Worm (Caenorhabditis elegans) whole organism, L2 larva: ENCODE data around the gene T13A10.64.

Experiments
- C34F6.9 ChIP-seq: fragments of 150-350 bp; optimal IDR thresholded peaks from 2 replicates; lab custom pipeline; 2014; ENCODE audit warnings: missing biosample characterization, missing genetic modification characterization
- R02D3.7 ChIP-seq: fragments of 150-350 bp; optimal IDR thresholded peaks from 2 replicates; lab custom pipeline; 2014; ENCODE audit warnings: missing biosample characterization, missing genetic modification characterization
- Y55F3AM.14 ChIP-seq: fragments of 200-800 bp; sonication (Bioruptor generic); optimal IDR thresholded peaks from 2 replicates; lab custom pipeline; 2018; ENCODE audit warnings: mild to moderate bottlenecking, missing genetic modification characterization, missing compliant biosample characterization
- ZK546.5 ChIP-seq: sonication (generic microtip); optimal IDR thresholded peaks from 2 replicates; lab custom pipeline; 2017; ENCODE audit warnings: missing biosample characterization, missing genetic modification characterization
- alr-1 ChIP-seq: fragments of 150-350 bp; optimal IDR thresholded peaks from 2 replicates; lab custom pipeline; 2014; ENCODE audit warnings: missing biosample characterization, missing genetic modification characterization
- aly-2 ChIP-seq: fragments of 150-350 bp; optimal IDR thresholded peaks from 2 replicates; lab custom pipeline; 2014; ENCODE audit warnings: missing biosample characterization, missing genetic modification characterization
- blmp-1 ChIP-seq: sonication (generic microtip); optimal IDR thresholded peaks from 2 replicates; lab custom pipeline; 2017; ENCODE audit warnings: missing genetic modification characterization, mild to moderate bottlenecking, missing compliant biosample characterization, antibody characterized with exemption, moderate library complexity; ENCODE audit not compliant: insufficient read depth
- ceh-16 ChIP-seq: fragments of 150-350 bp; optimal IDR thresholded peaks from 2 replicates; lab custom pipeline; 2014; ENCODE audit warnings: missing biosample characterization, missing genetic modification characterization
- crh-2 ChIP-seq: sonication (generic microtip); optimal IDR thresholded peaks from 2 replicates; lab custom pipeline; 2017; ENCODE audit warnings: missing biosample characterization, missing genetic modification characterization
- elt-1 ChIP-seq: fragments of 150-350 bp; optimal IDR thresholded peaks from 2 replicates; lab custom pipeline; 2014; ENCODE audit warnings: missing biosample characterization, missing genetic modification characterization
- elt-3 ChIP-seq: sonication (generic microtip); optimal IDR thresholded peaks from 2 replicates; lab custom pipeline; 2017; ENCODE audit warnings: missing biosample characterization, missing genetic modification characterization
- fos-1 ChIP-seq: fragments of 150-350 bp; optimal IDR thresholded peaks from 2 replicates; lab custom pipeline; 2014; ENCODE audit warnings: missing biosample characterization, missing genetic modification characterization
- gmeb-1 ChIP-seq: fragments of 150-350 bp; optimal IDR thresholded peaks from 2 replicates; lab custom pipeline; 2014; ENCODE audit warnings: missing biosample characterization, missing genetic modification characterization
- lin-13 ChIP-seq: fragments of 150-350 bp; optimal IDR thresholded peaks from 2 replicates; lab custom pipeline; 2014; ENCODE audit warnings: missing biosample characterization, missing genetic modification reagents, missing genetic modification characterization
- lin-39 ChIP-seq: fragments of 150-350 bp; optimal IDR thresholded peaks from 2 replicates; lab custom pipeline; 2014; ENCODE audit warnings: missing biosample characterization, missing genetic modification reagents, missing genetic modification characterization
- lsy-2 ChIP-seq, 2 experiments: fragments of 150-350 bp in 1 of 2; sonication (generic microtip) in 1 of 2; optimal IDR thresholded peaks; 2 replicates each; lab custom pipeline; 2014 to 2017; ENCODE audit warnings: missing biosample characterization in 2 of 2, missing genetic modification characterization in 2 of 2
- mab-5 ChIP-seq: fragments of 150-350 bp; optimal IDR thresholded peaks from 2 replicates; lab custom pipeline; 2014; ENCODE audit warnings: missing biosample characterization, missing genetic modification characterization
- mbf-1 ChIP-seq: sonication (generic microtip); optimal IDR thresholded peaks from 2 replicates; lab custom pipeline; 2017; ENCODE audit warnings: missing biosample characterization, missing genetic modification characterization
- mdl-1 ChIP-seq, 2 experiments: fragments of 150-350 bp in 1 of 2; sonication (generic microtip) in 1 of 2; optimal IDR thresholded peaks; 2 replicates each; lab custom pipeline; 2017; ENCODE audit warnings: missing biosample characterization in 2 of 2, missing genetic modification characterization in 2 of 2
- nhr-21 ChIP-seq: fragments of 150-350 bp; optimal IDR thresholded peaks from 2 replicates; lab custom pipeline; 2014; ENCODE audit warnings: missing biosample characterization, missing genetic modification characterization
- nhr-23 ChIP-seq: fragments of 150-350 bp; optimal IDR thresholded peaks from 2 replicates; lab custom pipeline; 2014; ENCODE audit warnings: missing biosample characterization, missing genetic modification reagents, missing genetic modification characterization
- nhr-237 ChIP-seq: fragments of 150-350 bp; optimal IDR thresholded peaks from 2 replicates; lab custom pipeline; 2014; ENCODE audit warnings: missing biosample characterization, missing genetic modification characterization
- nhr-77 ChIP-seq: fragments of 150-350 bp; optimal IDR thresholded peaks from 2 replicates; lab custom pipeline; 2014; ENCODE audit warnings: missing biosample characterization, missing genetic modification characterization
- peb-1 ChIP-seq: fragments of 150-350 bp; optimal IDR thresholded peaks from 2 replicates; lab custom pipeline; 2014; ENCODE audit warnings: missing biosample characterization, missing genetic modification characterization
- skn-1 ChIP-seq: sonication (generic microtip); optimal IDR thresholded peaks from 2 replicates; lab custom pipeline; 2017; ENCODE audit warnings: missing biosample characterization, missing genetic modification characterization
- snpc-4 ChIP-seq: fragments of 150-350 bp; optimal IDR thresholded peaks from 2 replicates; lab custom pipeline; 2014; ENCODE audit warnings: missing biosample characterization, missing genetic modification characterization
- unc-39 ChIP-seq: fragments of 150-350 bp; optimal IDR thresholded peaks from 2 replicates; lab custom pipeline; 2014; ENCODE audit warnings: missing biosample characterization, missing genetic modification characterization
- unc-55 ChIP-seq: fragments of 150-350 bp; sonication (generic microtip); optimal IDR thresholded peaks from 3 replicates; lab custom pipeline; 2014; ENCODE audit warnings: missing biosample characterization, missing genetic modification reagents, missing genetic modification characterization
- unc-62 ChIP-seq: fragments of 150-350 bp; optimal IDR thresholded peaks from 2 replicates; lab custom pipeline; 2014; ENCODE audit warnings: missing biosample characterization, missing genetic modification reagents, missing genetic modification characterization
- ztf-1 ChIP-seq: fragments of 200-800 bp; sonication (Bioruptor generic); conservative IDR thresholded peaks from 2 replicates; pipeline ENCODE4 v1.3.6; 2022; ENCODE audit warnings: missing genetic modification characterization, missing compliant biosample characterization
- ztf-11 ChIP-seq: sonication (generic microtip); optimal IDR thresholded peaks from 2 replicates; lab custom pipeline; 2017; ENCODE audit warnings: missing biosample characterization, missing genetic modification characterization
- ztf-4 ChIP-seq: fragments of 150-350 bp; optimal IDR thresholded peaks from 2 replicates; lab custom pipeline; 2014; ENCODE audit warnings: missing biosample characterization, missing genetic modification characterization

T13A10.64 gene

ce11 chrIV:6294081-6294480, 39.3 kb downstream of the T13A10.64 start, which contains the start of gene hil-2:
Gene hil-2 (plus strand): TSS chrIV:6294240.
- TF ChIP-seq unc-55 (GFP tag; lab: Kevin White, UChicago): peak; percentile 21
- TF ChIP-seq Y55F3AM.14 (GFP tag; lab: Kevin White, UChicago): no peak

DNA sequence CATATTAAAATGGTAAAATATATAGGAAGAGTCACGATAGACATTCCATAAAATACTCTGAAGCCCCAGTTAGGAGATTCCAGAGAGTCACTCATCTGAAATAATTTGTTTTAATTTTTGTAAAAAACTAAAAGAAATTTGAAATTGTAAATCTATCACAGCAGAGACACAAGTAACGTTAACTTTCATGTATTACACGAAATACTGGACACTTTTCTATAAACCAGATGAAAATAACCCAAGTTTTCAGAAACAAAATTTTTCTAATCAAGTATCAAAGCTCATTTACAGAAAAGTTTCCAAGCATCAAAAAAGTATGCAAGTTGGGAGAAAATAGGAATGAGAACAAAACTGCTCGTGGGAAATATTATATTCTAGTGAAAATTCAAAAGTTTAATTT, 43.5 kb downstream of the T13A10.64 start, which contains the start of gene srv-27:
Gene srv-27, minus strand, starts transcription at position 101 of the 400 bp plus-strand sequence.
- no peak for TF ChIP-seq snpc-4
- TF ChIP-seq ztf-11 (tag; lab: Kevin White, UChicago): no peak
- TF ChIP-seq skn-1 (tag; lab: Kevin White, UChicago): no peak
- TF ChIP-seq elt-1 (tag; lab: Kevin White, UChicago): no peak
- TF ChIP-seq unc-39 (tag; lab: Kevin White, UChicago): no peak
- no peak for TF ChIP-seq fos-1 (tag; lab: Kevin White, UChicago)
- no peak for TF ChIP-seq Y55F3AM.14 (GFP tag; lab: Kevin White, UChicago)
- TF ChIP-seq ztf-4: no peak
- no peak for TF ChIP-seq crh-2 (tag; lab: Kevin White, UChicago)

DNA sequence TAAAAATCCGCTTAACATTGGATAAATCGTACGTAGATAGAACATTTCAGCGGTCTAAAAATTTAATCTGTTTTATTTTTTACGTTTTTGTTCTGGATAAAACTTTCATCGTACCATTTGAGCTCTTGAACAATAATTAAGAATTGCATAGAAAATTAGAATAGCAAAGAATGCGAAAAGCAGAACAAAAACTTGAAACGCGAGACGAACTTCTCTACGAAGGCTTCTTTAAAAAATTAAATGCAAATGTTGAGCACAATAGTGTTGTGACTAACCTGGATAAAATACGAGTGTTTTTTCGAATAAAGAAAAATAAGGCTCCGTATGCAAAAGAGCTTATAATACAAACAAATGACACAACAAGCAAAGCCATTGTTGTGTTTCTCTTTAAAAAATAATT, 44.8 kb downstream of the T13A10.64 start:
- TF ChIP-seq mdl-1 (tag; optimal IDR thresholded peaks at IDR 0.05; lab: Kevin White, UChicago) (no peak), aly-2 (no peak), ztf-4 (no peak), elt-3 (tag; lab: Kevin White, UChicago) (no peak)

- TF ChIP-seq crh-2 (tag; lab: Kevin White, UChicago) (no peak), nhr-77 (tag; lab: Kevin White, UChicago) (no peak), ztf-11 (tag; lab: Kevin White, UChicago) (no peak), gmeb-1 (tag; lab: Kevin White, UChicago) (no peak), snpc-4 (no peak), ceh-16 (no peak), R02D3.7 (no peak), ZK546.5 (tag; lab: Kevin White, UChicago) (no peak), C34F6.9 (tag; lab: Kevin White, UChicago) (no peak), alr-1 (tag; lab: Kevin White, UChicago) (no peak), fos-1 (tag; lab: Kevin White, UChicago) (no peak), blmp-1 (no peak), peb-1 (tag; lab: Kevin White, UChicago) (no peak), lin-39 (no peak), lsy-2 (tag; optimal IDR thresholded peaks at IDR 0.05; lab: Kevin White, UChicago) (no peak), unc-62 (GFP tag; lab: Kevin White, UChicago) (no peak), lin-13 (GFP tag; lab: Kevin White, UChicago) (no peak)
Measured at ce11 chrIV:6301764-6302163, 47.0 kb downstream of the T13A10.64 start, which contains the start of gene srv-26. Gene srv-26 (minus strand): TSS chrIV:6301864.

ce11 chrIV:6303642-6304041, 48.9 kb downstream of the T13A10.64 start, which contains the start of gene srv-25:
Gene srv-25 (minus strand): TSS chrIV:6303742.
- TF ChIP-seq blmp-1 (no peak), mab-5 (no peak), nhr-21 (no peak), ZK546.5 (tag; lab: Kevin White, UChicago) (no peak), nhr-23 (tag; lab: Kevin White, UChicago) (no peak), gmeb-1 (tag; lab: Kevin White, UChicago) (no peak), ceh-16 (no peak), aly-2 (no peak), ztf-1 (no peak), mdl-1 (tag; optimal IDR thresholded peaks at IDR 0.05; lab: Kevin White, UChicago) (no peak), mbf-1 (tag; lab: Kevin White, UChicago) (no peak), lin-13 (GFP tag; lab: Kevin White, UChicago) (no peak), unc-55 (GFP tag; lab: Kevin White, UChicago) (no peak), fos-1 (tag; lab: Kevin White, UChicago) (no peak), crh-2 (tag; lab: Kevin White, UChicago) (no peak), nhr-237 (tag; lab: Kevin White, UChicago) (no peak), nhr-77 (tag; lab: Kevin White, UChicago) (no peak)
